Fruit fly (Drosophila melanogaster): ENCODE measurements around the gene PCNA2.

The PCNA2 gene

DNA sequence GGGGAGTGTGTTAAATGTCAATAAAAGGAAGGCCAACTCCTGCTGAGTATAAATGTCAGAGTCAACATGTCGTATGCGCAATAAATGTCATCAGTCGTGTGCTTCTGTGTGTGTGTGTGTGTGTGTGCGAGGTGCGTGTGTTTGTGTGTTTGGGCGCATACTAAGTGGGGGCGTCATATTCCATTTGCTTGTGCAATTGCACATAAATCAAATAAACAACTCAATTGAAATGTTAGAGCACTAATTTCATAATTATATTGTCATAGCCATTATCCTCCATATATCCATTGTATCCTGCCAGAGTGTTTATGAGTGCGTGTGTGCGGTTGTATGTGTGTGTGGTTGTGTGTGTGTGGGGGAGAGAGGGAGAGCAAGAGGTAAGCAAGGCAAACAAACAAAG, 10.3 kb upstream of the PCNA2 start:
- TF ChIP-seq Dfd (GFP tag; optimal IDR thresholded peaks at IDR 0.05) = peak; percentile 90
- no peak for TF ChIP-seq N (GFP tag; optimal IDR thresholded peaks at IDR 0.05)
- TF ChIP-seq Vsx2 (GFP tag; optimal IDR thresholded peaks at IDR 0.05; ENCODE audit: partially characterized antibody) = no peak
- no peak for TF ChIP-seq woc (GFP tag; optimal IDR thresholded peaks at IDR 0.05)
- no peak for TF ChIP-seq h (GFP tag; optimal IDR thresholded peaks at IDR 0.05)

DNA sequence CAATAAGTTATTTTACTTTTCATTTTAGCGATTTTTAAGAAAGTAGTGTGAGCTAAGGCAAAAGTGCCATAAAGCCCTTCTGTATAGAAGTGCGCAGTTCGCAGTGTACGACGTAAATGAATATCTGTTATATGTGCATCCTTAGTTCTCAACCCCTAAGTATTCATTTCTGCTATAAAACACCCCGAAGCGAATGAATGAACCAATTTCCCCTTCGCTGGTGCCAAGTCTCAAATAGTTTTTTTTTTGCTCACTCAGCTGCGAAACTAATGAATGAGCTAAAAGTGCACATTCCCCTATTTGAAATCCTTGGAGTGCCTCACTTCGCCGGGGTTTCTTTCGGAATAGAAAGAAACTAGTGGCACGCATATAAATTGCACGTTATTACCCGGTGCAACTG, 6.8 kb upstream of the PCNA2 start:
- TF ChIP-seq Hr83 (GFP tag; optimal IDR thresholded peaks at IDR 0.05; ENCODE audit: poor library complexity, severe bottlenecking) = no peak

DNA sequence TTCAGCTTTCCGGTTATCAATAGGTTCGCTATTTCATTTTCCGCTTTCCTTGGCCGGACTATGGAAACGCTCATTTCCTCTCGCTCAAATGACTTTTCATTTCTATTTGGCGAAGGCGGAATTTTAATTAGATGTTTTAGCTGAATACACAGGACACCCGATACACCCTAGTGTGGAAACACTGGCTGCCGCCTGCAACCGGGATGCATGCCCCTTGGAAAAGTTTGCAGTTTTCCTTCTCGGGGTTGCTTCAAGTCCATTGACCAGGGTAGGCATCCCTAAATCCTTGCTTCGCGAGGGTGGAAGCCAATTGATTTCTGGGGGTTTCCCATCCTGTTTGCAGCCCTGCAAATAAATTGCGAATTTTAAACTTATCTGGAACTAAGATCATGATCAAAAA, 5.1 kb upstream of the PCNA2 start:
- TF ChIP-seq ey (GFP tag; optimal IDR thresholded peaks at IDR 0.05) = no peak
- TF ChIP-seq Dfd (GFP tag; optimal IDR thresholded peaks at IDR 0.05) = no peak
- TF ChIP-seq sv (GFP tag; optimal IDR thresholded peaks at IDR 0.05) = no peak
- no peak for TF ChIP-seq OdsH (GFP tag; optimal IDR thresholded peaks at IDR 0.05)
- no peak for TF ChIP-seq CG9705 (GFP tag; optimal IDR thresholded peaks at IDR 0.05)

DNA sequence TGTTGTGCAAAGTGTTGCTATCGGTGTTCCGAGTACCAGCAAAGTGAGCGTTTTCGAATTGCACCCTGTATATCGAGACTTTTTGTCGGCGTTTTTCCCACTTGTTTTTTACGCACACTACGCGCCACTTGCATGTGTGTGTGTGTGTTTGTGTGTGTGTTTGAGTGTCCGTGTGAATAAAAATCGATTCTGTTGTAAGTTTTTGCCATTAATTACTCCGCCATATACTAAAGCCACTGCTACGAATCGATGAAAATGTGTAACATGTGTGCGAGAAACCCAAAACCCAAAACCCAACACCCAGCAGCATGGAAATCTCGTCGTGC, 3.5 kb upstream of the PCNA2 start:
- TF ChIP-seq N (GFP tag; optimal IDR thresholded peaks at IDR 0.05) = peak; percentile 66
- TF ChIP-seq Hr83 (GFP tag; optimal IDR thresholded peaks at IDR 0.05; ENCODE audit: poor library complexity, severe bottlenecking) = no peak

DNA sequence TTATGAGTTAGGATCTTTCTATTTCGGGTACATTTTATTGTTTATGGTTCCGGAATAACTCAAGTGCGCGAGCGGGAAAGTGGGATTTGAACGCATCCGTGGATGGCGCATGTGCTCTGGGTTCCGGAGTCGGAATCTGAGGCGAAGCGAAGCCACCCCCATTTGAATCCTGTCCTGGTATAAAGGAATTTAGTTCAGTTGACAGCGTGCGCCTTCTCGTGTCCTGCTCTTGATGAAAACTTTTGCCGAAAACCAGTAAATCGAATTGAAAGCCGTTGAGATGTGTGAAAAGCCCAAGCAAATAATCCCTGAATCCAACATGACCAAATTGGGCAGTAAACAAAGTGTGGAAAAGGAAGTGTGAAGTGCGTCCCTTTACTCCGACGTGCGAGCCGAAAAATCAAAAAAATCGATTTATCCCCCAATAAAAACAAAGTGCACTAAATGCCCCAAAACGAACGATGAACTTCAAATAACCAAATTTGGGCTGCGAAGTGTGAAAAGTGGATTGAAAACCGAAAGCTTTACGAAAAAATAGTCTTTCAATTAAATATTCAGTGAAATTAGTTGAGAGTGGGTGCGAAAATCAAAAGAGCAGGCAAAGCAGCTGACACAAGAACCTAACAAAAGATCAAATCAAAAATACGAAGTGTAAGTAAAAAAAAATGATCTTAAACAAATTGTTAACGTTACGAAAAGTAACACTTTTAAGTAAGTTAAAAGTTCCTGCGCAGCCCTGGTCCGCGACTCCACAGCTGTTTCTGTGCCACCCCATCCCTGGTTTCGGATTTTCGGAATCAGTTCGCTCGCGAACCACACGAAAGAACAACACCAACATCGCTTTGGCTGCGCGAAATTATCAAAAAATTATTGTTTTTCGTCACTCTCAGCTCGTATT, 2.9 kb upstream of the PCNA2 start, which contains the start of gene Lar:
TSS of gene Lar (plus strand) at position 188 of the 898 bp plus-strand sequence.
- TF ChIP-seq Myc (optimal IDR thresholded peaks at IDR 0.05) (no peak), sv (GFP tag; optimal IDR thresholded peaks at IDR 0.05) (peak; percentile 72), Dfd (GFP tag; optimal IDR thresholded peaks at IDR 0.05) (no peak), dmrt93B (GFP tag; optimal IDR thresholded peaks at IDR 0.05) (no peak), Hr78 (GFP tag; optimal IDR thresholded peaks at IDR 0.05) (no peak), HLH106 (tag; optimal IDR thresholded peaks at IDR 0.05) (peak; percentile 59), ey (GFP tag; optimal IDR thresholded peaks at IDR 0.05) (peak; percentile 55), lola (GFP tag; optimal IDR thresholded peaks at IDR 0.05) (no peak), psq (GFP tag; optimal IDR thresholded peaks at IDR 0.05) (peak; percentile 43), woc (GFP tag; optimal IDR thresholded peaks at IDR 0.05) (peak; percentile 63), CG32264 (GFP tag; optimal IDR thresholded peaks at IDR 0.05) (no peak), dsf (GFP tag; optimal IDR thresholded peaks at IDR 0.05; ENCODE audit: borderline replicate concordance) (no peak), foxo (GFP tag; optimal IDR thresholded peaks at IDR 0.05) (peak in 1 of 2 experiments; percentile 70), fru (GFP tag; optimal IDR thresholded peaks at IDR 0.05) (peak; percentile 61), br (GFP tag; optimal IDR thresholded peaks at IDR 0.05) (peak; percentile 65), OdsH (GFP tag; optimal IDR thresholded peaks at IDR 0.05) (peak; percentile 41), rgr (GFP tag; optimal IDR thresholded peaks at IDR 0.05) (peak; percentile 70), Rel (GFP tag; optimal IDR thresholded peaks at IDR 0.05) (no peak), Rel (tag; optimal IDR thresholded peaks at IDR 0.05) (peak; percentile 47), Hr83 (GFP tag; optimal IDR thresholded peaks at IDR 0.05; ENCODE audit: poor library complexity, severe bottlenecking) (peak; percentile 72), pan (optimal IDR thresholded peaks at IDR 0.05) (no peak), h (GFP tag; optimal IDR thresholded peaks at IDR 0.05) (peak; percentile 61), Sp1 (GFP tag; optimal IDR thresholded peaks at IDR 0.05) (peak; percentile 55), Dif (GFP tag; optimal IDR thresholded peaks at IDR 0.05; ENCODE audit: partially characterized antibody) (no peak), Mio (GFP tag; optimal IDR thresholded peaks at IDR 0.05) (no peak)

DNA sequence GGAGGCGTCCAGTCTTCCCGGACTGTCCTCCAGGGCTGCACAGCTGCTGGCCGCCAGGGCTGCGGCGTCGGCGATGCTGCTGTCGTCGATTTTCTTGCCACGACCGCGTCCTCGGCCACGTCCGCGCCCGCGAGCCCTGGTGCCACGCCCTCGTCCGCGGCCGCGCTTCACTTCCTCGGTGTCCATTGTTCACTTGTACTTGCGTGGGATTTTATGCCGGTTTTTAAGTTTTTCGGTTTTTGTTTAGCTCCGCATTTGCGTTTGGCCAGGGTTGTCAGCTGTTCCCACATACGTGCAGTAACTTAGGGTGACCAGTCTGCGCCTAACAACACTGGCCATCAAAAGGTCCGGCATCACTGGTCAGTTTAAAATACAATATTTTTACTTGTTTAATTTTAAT, 1.6 kb downstream of the PCNA2 start, which contains the start of gene Hakai:
TSS of gene Hakai (minus strand) at position 290 of the 400 bp plus-strand sequence.
- TF ChIP-seq Dfd (GFP tag; optimal IDR thresholded peaks at IDR 0.05) = no peak
- no peak for TF ChIP-seq dmrt93B (GFP tag; optimal IDR thresholded peaks at IDR 0.05)
- peak; percentile 60 for TF ChIP-seq h (GFP tag; optimal IDR thresholded peaks at IDR 0.05)
- no peak for TF ChIP-seq GATAd (GFP tag; optimal IDR thresholded peaks at IDR 0.05)
- TF ChIP-seq Hr83 (GFP tag; optimal IDR thresholded peaks at IDR 0.05; ENCODE audit: poor library complexity, severe bottlenecking) = peak; percentile 86
- TF ChIP-seq OdsH (GFP tag; optimal IDR thresholded peaks at IDR 0.05) = no peak
- TF ChIP-seq dl (GFP tag; optimal IDR thresholded peaks at IDR 0.05; ENCODE audit: insufficient read depth in 1 of 2, partially characterized antibody in 2 of 2) = no peak
- no peak for TF ChIP-seq CrebA (GFP tag; optimal IDR thresholded peaks at IDR 0.05; ENCODE audit: borderline replicate concordance)
- peak; percentile 21 for TF ChIP-seq Jra (GFP tag; optimal IDR thresholded peaks at IDR 0.05)
- TF ChIP-seq rgr (GFP tag; optimal IDR thresholded peaks at IDR 0.05) = peak; percentile 61
- no peak for TF ChIP-seq Vsx2 (GFP tag; optimal IDR thresholded peaks at IDR 0.05; ENCODE audit: partially characterized antibody)
- TF ChIP-seq psq (GFP tag; optimal IDR thresholded peaks at IDR 0.05) = peak; percentile 34
- no peak for TF ChIP-seq usp (GFP tag; optimal IDR thresholded peaks at IDR 0.05)
- TF ChIP-seq Rel (GFP tag; optimal IDR thresholded peaks at IDR 0.05) = no peak
- TF ChIP-seq Rel (tag; optimal IDR thresholded peaks at IDR 0.05) = peak; percentile 98
- TF ChIP-seq Sp1 (GFP tag; optimal IDR thresholded peaks at IDR 0.05) = peak; percentile 40
- peak; percentile 16 for TF ChIP-seq br (GFP tag; optimal IDR thresholded peaks at IDR 0.05)
- TF ChIP-seq pan (optimal IDR thresholded peaks at IDR 0.05) = no peak
- TF ChIP-seq jim (GFP tag; optimal IDR thresholded peaks at IDR 0.05) = peak; percentile 18
- no peak for TF ChIP-seq woc (GFP tag; optimal IDR thresholded peaks at IDR 0.05)
- TF ChIP-seq Dif (GFP tag; optimal IDR thresholded peaks at IDR 0.05; ENCODE audit: partially characterized antibody) = no peak
- TF ChIP-seq Hr78 (GFP tag; optimal IDR thresholded peaks at IDR 0.05) = no peak
- TF ChIP-seq Hnf4 (GFP tag; optimal IDR thresholded peaks at IDR 0.05) = no peak
- no peak for TF ChIP-seq sage (GFP tag; optimal IDR thresholded peaks at IDR 0.05)
- no peak for TF ChIP-seq Myc (optimal IDR thresholded peaks at IDR 0.05)

All from whole organism, wandering third instar larva.